Fruit fly (Drosophila melanogaster) S2 (cell line): Measurements from ENCODE around the gene CG14990.
A peak's percentile ranks its signal among the peaks of the same experiment; 100 is the strongest.

ENCODE experiments used
- CG8478 ChIP-seq: fragments of >200 bp; optimal IDR thresholded peaks from 2 replicates; lab custom pipeline; 2018
- CTCF ChIP-seq, 2 experiments: fragments of >200 bp; optimal IDR thresholded peaks; 2 replicates each; lab custom pipeline; 2018

Gene CG14990

DNA sequence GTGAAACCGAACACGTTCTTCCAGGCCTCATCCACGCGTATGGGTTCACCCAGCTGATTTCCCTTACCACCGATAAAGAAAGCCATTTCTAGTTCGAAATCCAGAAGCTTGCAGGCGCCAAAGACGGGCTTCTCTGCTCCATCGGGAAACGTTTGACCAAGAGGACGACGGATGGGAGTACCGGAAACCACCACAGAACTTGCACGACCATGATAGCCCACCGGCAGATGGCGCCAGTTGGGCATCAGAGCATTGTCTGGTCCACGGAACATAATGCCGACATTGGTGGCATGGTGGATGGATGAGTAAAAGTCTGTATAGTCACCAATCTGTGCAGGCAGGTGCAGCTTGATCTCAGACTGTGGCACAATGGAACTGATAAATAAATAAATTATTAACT is 20.3 kb upstream of the CG14990 start:
- TF ChIP-seq CTCF (optimal IDR thresholded peaks at IDR 0.05; lab: Kevin White, UChicago) (peak; percentile 74 to 76), CG8478 (lab: Kevin White, UChicago) (no peak)

DNA sequence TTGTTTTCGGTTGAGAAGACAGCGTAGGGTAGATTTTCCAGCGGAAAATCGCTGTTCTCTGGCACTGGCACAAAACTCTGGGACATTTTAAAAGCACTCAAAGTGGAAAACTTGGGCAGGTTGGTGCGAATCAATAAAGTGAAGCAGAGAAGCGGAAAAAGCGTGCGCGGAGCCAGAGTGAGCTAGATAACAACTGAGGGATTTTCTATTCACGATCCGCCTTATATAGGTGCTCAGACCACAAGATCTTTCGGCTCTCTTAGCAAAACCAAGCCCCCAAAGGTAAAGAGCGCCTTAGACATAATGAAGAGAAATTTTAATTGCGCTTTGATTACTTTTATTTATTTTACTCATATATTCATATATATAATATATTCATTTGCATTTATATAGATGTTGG is 19.3 kb upstream of the CG14990 start, which contains the start of gene Faa:
Gene Faa, minus strand, starts transcription at position 200 of the 400 bp plus-strand sequence.
- TF ChIP-seq CTCF (optimal IDR thresholded peaks at IDR 0.05; lab: Kevin White, UChicago) (no peak), CG8478 (lab: Kevin White, UChicago) (no peak)

DNA sequence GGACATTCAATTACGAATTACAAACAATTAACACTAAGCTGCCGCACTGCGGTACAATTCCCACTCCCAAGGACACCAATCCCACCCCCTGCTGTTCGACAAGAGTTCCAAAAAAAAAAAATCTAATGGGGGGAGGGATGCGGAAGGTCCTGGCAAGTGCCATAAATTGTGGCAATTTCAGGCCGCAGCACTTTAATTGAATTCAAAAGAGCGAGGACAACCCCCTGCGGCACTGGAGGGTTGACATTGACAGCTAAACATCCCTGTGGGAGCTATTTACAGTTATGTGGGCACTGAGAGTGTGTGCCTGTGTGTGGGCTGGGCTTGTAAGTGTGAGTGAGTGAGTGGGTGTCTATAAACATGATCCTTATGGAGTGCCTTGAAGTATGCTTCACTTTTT is 16.1 kb upstream of the CG14990 start:
- TF ChIP-seq CG8478 (lab: Kevin White, UChicago) (no peak), CTCF (optimal IDR thresholded peaks at IDR 0.05; lab: Kevin White, UChicago) (no peak)

DNA sequence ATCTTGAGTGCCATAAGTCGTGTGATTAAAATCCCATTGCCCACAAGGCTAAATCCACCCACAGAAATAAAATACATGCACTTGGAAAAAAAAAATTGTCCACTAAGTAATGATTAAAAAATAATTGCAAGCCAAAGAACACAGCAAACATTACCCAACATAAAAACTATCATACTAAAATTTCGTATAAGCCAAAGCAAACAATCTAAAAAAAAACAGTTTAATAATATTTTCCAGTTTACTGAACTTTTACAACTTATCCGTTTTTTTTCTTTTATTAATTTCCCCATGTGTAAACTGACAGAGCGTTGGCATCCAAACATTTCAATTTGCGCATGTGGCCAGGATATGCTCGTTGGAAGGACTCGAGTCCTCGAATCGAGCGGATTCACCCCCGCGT is 12.7 kb upstream of the CG14990 start:
- TF ChIP-seq CG8478 (lab: Kevin White, UChicago): no peak
- TF ChIP-seq CTCF (optimal IDR thresholded peaks at IDR 0.05; lab: Kevin White, UChicago): no peak

DNA sequence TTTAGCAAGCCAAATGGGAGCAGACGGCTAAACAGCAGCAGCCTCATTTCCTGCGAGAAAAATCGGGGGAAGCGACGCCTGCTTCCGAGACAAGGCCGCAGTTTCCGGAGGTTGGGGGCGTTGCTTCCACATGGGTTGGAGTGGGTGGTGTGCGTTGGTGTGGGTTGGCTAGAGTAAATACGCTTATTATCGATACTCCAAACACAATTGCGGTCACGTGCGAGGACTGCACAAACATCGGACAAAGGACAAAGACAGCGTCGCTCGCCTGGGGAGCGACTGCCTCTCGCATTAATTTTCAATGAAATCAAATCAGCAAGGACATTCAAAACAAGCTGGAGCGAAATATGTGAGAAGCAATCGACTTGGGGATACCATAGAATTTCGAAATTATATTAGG is 11.8 kb upstream of the CG14990 start:
- TF ChIP-seq CTCF (optimal IDR thresholded peaks at IDR 0.05; lab: Kevin White, UChicago) (no peak), CG8478 (lab: Kevin White, UChicago) (no peak)

DNA sequence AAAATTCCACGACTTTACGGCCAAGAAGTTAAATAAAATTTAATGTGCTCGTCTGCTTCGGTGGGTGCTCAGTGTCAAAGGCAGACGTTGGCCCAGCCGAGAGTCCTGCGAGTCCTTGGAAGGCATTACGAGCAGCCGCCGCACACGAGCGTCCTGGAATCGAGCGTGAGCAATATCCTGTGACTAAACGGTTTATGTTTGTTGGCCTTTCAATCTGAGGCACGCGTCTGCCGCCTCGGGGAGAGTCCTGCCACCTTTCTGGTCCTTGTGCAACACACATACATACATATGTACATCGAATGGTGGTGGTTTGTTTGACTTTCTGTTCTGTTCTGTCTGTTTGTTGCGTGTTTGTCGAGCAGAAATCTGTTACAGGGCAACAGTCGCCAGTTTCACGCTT is 9.6 kb upstream of the CG14990 start:
- TF ChIP-seq CTCF (optimal IDR thresholded peaks at IDR 0.05; lab: Kevin White, UChicago): no peak
- TF ChIP-seq CG8478 (lab: Kevin White, UChicago): no peak

DNA sequence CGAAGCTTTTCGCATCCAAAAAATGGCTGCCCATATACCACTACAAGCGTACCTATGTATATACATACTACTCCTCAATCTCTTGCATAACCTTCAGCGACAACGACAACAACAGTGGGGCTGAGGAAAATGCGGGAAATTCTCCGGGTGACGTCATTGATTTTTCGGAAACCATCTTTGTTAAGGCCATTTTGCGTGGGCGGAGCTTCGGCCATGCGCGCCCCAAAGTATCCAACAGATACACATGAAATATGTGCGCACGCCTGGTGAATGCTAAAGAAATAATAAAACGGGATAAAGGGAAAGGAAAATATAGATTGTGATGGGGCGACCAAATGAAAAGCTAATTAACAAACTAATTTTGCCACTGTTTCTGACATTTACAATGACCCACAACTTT is 7.1 kb upstream of the CG14990 start:
- TF ChIP-seq CG8478 (lab: Kevin White, UChicago) (no peak), CTCF (optimal IDR thresholded peaks at IDR 0.05; lab: Kevin White, UChicago) (no peak)

DNA sequence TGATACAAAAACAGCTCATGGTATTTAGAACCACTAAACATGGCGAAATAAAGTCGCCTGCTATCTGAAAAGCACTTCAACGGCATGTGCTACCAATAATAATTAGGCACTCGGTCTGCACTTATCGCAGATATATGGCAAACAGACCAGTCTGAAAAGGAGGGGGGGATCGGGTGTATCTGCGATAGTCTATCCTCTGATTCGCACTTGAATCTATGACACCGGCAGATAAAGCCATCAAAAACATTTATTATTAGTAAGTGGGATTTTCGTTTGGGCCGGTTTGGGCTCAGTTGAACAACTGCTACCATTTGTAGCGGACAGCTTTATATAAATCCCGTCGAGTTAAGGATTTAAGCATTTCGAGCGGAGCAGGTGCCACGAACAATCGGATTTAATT is 5.7 kb upstream of the CG14990 start, which contains the start of gene CG14989:
Gene CG14989, plus strand, starts transcription at position 301 of the 400 bp plus-strand sequence.
- TF ChIP-seq CG8478 (lab: Kevin White, UChicago): no peak
- TF ChIP-seq CTCF (optimal IDR thresholded peaks at IDR 0.05; lab: Kevin White, UChicago): no peak

DNA sequence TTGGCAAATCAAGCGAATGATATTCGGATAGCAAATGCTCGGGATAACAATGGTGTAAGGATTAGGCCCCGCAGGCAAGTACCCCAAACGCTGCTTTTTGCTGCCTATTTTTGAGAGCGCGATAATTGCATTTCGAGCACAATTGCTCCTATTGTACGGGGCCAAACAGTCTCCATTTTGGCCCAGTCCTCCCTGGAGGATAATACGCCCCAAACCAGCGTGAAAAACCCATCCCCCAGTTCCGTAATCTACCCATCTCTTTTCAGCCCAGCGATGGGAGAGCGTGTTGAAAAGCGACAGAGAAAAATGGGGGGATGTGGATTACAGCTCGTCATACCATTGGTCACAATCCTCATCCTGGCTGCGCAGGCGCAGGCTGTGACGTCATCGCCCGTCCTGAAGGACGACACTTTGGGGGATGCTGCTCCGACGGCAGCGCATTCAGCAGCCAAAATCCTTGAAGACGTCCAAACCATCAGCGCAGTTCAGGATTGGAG is 4.3 kb upstream of the CG14990 start, which contains the start of gene Gad1:
Gene Gad1, minus strand, starts transcription at position 51 of the 497 bp plus-strand sequence.
- TF ChIP-seq CTCF (optimal IDR thresholded peaks at IDR 0.05; lab: Kevin White, UChicago) (no peak), CG8478 (lab: Kevin White, UChicago) (no peak)

DNA sequence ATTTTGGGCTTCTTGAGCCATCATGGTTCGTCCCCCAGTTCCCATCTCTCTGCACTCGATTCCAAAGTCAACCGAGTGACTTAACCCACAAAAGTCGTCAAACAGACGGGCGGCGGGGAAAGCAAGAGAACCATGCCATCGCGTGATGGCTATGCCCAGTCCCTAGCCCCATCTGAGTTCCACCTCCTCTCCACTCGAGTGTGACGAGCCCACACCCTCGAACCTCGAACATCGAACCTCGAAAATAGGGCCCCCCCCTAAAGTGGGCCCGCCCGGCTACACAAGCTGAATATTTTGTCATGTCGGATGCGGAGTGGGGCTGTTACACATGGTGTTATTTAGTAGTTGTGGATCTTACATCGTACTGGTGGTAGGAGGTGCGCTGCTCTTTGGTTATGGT is 3.5 kb downstream of the CG14990 start:
- TF ChIP-seq CTCF (optimal IDR thresholded peaks at IDR 0.05; lab: Kevin White, UChicago) (no peak), CG8478 (lab: Kevin White, UChicago) (no peak)

DNA sequence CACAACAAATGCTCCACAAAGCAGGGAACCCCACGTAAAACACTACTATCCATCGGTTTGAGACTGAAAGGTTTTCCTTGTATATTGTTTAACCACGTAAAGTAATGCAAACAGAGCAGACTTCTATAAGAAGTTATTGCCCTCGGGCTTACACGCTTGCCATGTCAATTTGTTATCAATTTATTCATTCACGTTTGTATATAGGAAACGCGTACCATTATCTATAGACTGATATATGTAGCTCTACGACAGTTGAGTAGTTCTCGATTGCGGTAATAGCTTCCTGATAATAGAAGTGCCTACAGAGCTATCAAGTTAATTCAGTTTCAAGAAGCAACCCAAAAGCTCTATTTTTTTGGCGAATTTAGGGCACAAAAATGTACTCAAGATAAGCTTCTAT is 6.2 kb downstream of the CG14990 start:
- TF ChIP-seq CTCF (optimal IDR thresholded peaks at IDR 0.05; lab: Kevin White, UChicago) (no peak), CG8478 (lab: Kevin White, UChicago) (no peak)

DNA sequence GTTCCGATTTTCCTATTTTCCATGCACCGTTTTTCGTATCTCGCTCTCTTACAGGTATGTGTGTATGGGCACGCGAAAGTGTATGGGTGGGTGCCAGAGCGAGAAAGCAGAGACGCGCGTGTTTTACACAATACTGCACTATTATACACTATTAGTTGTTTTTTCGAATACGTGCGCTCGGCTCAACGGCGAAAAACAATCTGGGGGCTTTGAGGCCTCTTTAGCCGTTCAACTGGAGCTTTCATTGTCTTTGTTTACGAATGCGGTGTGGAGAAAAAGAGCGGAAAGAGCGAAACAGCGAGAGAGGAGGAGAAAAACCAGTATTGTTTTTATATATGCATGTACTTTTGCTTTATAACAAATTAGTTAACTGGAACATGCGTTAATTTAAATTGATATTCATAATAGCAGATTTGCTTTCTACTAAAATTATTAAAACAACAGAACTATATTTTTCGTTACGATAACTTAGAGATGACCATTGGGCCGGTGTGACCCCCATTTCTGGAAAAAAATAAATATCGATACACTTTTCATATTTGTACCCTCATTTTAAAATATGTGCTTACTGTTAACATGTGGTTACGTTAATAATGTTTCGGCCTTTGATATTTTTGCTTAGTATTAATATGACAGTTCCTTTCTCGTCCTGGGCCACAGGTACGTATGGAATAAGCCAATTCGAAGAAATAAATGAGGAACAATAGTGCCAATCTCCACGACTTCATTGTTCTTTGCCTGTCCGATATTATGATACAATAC is 9.7 kb downstream of the CG14990 start, which contains the start of gene CG14995:
Gene CG14995, minus strand, starts transcription at position 761 of the 762 bp plus-strand sequence.
- TF ChIP-seq CG8478 (lab: Kevin White, UChicago) (no peak), CTCF (optimal IDR thresholded peaks at IDR 0.05; lab: Kevin White, UChicago) (no peak)

DNA sequence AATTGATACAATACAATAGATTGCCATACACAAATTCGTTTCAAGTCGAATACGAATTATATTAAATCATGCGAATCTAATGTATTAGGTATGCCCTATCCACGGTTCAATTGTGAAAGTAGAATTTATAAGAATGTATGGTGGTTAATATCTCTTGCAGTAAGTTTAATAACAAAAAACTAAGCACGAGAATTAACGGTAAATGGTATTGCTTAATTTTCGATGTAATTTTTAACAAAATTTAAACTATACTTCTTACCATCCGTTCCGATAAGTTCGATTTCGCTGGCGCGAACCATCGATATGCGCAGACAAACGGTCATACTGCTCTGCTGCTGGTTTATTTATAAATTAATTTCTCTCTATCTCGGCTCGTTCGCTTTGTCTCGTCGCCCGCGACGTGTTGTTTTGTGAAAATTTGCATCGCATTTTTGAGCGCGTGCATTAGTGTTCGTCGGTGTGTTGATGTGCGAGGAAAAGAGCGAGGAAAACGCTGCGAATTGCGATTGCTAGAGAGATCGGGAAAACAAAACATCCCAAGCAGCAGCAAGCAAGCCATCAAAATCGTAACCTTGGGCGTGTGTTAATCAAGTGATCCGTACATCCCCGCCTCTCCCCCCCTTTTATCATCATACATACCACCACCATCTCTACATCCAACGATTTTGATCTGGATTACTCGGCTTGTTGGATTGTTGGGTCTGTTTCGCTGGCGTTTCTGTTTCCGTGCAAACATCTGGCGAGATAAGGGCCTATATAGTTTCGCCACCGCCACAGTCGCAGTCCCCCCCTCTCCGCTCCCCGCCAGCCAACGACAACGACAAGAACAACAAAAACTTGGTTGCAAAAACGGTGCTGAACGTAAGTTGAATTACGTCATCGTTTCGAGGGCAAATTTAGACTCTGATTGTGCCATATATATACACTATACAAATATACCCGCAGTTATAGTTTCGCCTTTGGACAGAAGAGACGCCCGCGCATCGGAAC is 10.5 kb downstream of the CG14990 start, which contains the start of gene Fit1:
Gene Fit1, plus strand, starts transcription at position 307 of the 990 bp plus-strand sequence.
- TF ChIP-seq CG8478 (lab: Kevin White, UChicago): no peak
- TF ChIP-seq CTCF (optimal IDR thresholded peaks at IDR 0.05; lab: Kevin White, UChicago): no peak

DNA sequence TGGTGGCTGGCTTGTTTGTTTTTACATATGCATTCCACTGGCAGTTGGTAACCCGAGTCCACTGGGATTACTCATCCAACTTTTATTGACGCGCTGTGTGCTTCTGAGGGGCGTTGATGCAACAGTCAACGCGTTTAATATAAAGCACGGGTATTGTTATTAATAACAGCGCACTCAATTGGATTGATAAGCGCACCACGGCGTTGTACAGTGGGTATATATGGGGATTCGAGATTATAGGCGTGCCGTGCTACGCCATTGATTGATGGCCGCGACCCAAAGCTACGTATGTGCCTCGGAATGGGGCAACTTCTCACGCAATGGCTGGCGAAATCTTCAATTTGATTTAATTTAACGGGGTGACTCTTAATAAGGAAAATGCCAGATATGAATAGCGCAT is 14.1 kb downstream of the CG14990 start:
- no peak for TF ChIP-seq CTCF (optimal IDR thresholded peaks at IDR 0.05; lab: Kevin White, UChicago)
